Worm (Caenorhabditis elegans) whole organism, young adult: ENCODE measurements around the gene F07A11.4.
A peak's percentile ranks its signal among the peaks of the same experiment; 100 is the strongest.

Experiments used
- B0336.3 ChIP-seq: fragments of 200-800 bp; sonication (Bioruptor generic); IDR thresholded peaks from 2 replicates; pipeline ENCODE4 v1.3.6; 2022; ENCODE audit warnings: missing genetic modification characterization, missing compliant biosample characterization
- D2030.7 ChIP-seq: fragments of 200-800 bp; sonication (Bioruptor generic); IDR thresholded peaks from 2 replicates; pipeline ENCODE4 v1.3.6; 2022; ENCODE audit warnings: missing genetic modification reagents, missing genetic modification characterization, missing compliant biosample characterization
- F10E7.11 ChIP-seq: sonication (generic microtip); optimal IDR thresholded peaks from 2 replicates; lab custom pipeline; 2017; ENCODE audit warnings: mild to moderate bottlenecking, missing genetic modification characterization, moderate library complexity, missing compliant biosample characterization
- F23B12.7 ChIP-seq: sonication (generic microtip); optimal IDR thresholded peaks from 2 replicates; lab custom pipeline; 2017; ENCODE audit warnings: missing genetic modification characterization, mild to moderate bottlenecking, missing compliant biosample characterization, antibody characterized with exemption, moderate library complexity; ENCODE audit not compliant: insufficient read depth
- F37B4.10 ChIP-seq: fragments of 200-800 bp; sonication (Bioruptor generic); IDR thresholded peaks from 2 replicates; pipeline ENCODE4 v1.3.6; 2022; ENCODE audit warnings: missing genetic modification characterization, missing compliant biosample characterization
- F57A8.1 ChIP-seq: fragments of 200-800 bp; sonication (Bioruptor generic); optimal IDR thresholded peaks from 2 replicates; lab custom pipeline; 2018; ENCODE audit warnings: mild to moderate bottlenecking, missing genetic modification characterization, moderate library complexity, missing compliant biosample characterization
- K12H6.12 ChIP-seq: fragments of 200-800 bp; sonication (Bioruptor generic); optimal IDR thresholded peaks from 2 replicates; lab custom pipeline; 2018; ENCODE audit warnings: mild to moderate bottlenecking, missing genetic modification characterization, missing compliant biosample characterization
- T26A5.8 ChIP-seq: sonication (generic microtip); optimal IDR thresholded peaks from 2 replicates; lab custom pipeline; 2016; ENCODE audit warnings: missing genetic modification characterization, missing compliant biosample characterization
- Y53G8AR.9 ChIP-seq: fragments of 200-800 bp; sonication (Bioruptor generic); conservative IDR thresholded peaks from 2 replicates; pipeline ENCODE4 v1.3.6; 2022; ENCODE audit warnings: missing genetic modification reagents, missing genetic modification characterization, missing compliant biosample characterization
- Y79H2A.3 ChIP-seq: fragments of 200-800 bp; sonication (Bioruptor generic); conservative IDR thresholded peaks from 2 replicates; pipeline ENCODE4 v1.3.6; 2022; ENCODE audit warnings: missing genetic modification reagents, missing genetic modification characterization, missing compliant biosample characterization
- ZK185.1 ChIP-seq: sonication (generic microtip); optimal IDR thresholded peaks from 2 replicates; lab custom pipeline; 2016; ENCODE audit warnings: mild to moderate bottlenecking, missing genetic modification characterization, missing compliant biosample characterization; ENCODE audit not compliant: poor library complexity, severe bottlenecking
- akir-1 ChIP-seq: fragments of 200-800 bp; sonication (Bioruptor generic); optimal IDR thresholded peaks from 2 replicates; lab custom pipeline; 2018; ENCODE audit warnings: mild to moderate bottlenecking, missing genetic modification characterization, moderate library complexity, missing compliant biosample characterization
- aptf-2 ChIP-seq: fragments of 200-800 bp; sonication (Bioruptor generic); conservative IDR thresholded peaks from 2 replicates; pipeline ENCODE4 v1.3.6; 2022; ENCODE audit warnings: missing genetic modification reagents, missing genetic modification characterization, missing compliant biosample characterization
- bed-1 ChIP-seq: fragments of 200-800 bp; sonication (Bioruptor generic); IDR thresholded peaks from 2 replicates; pipeline ENCODE4 v1.3.6; 2022; ENCODE audit warnings: missing genetic modification reagents, missing genetic modification characterization, missing compliant biosample characterization
- bed-2 ChIP-seq: fragments of 200-800 bp; sonication (Bioruptor generic); IDR thresholded peaks from 2 replicates; pipeline ENCODE4 v1.3.6; 2022; ENCODE audit warnings: missing genetic modification reagents, missing genetic modification characterization, missing compliant biosample characterization
- cebp-1 ChIP-seq, 2 experiments: fragments of 200-800 bp in 1 of 2; sonication (Bioruptor generic) in 1 of 2; sonication (generic microtip) in 1 of 2; IDR thresholded peaks in 1 of 2; optimal IDR thresholded peaks in 1 of 2; 2 replicates each; pipeline versions ENCODE4 v1.3.6 to Lab custom; 2017 to 2022; ENCODE audit warnings: missing compliant biosample characterization in 2 of 2, missing genetic modification characterization in 2 of 2, mild to moderate bottlenecking in 1 of 2, missing genetic modification reagents in 1 of 2, moderate library complexity in 1 of 2
- ceh-27 ChIP-seq: fragments of 200-800 bp; sonication (Bioruptor generic); optimal IDR thresholded peaks from 2 replicates; lab custom pipeline; 2018; ENCODE audit warnings: mild to moderate bottlenecking, missing genetic modification characterization, moderate library complexity, missing compliant biosample characterization
- dox-1 ChIP-seq: fragments of 200-800 bp; sonication (Bioruptor generic); IDR thresholded peaks from 2 replicates; pipeline ENCODE4 v1.3.6; 2022; ENCODE audit warnings: missing genetic modification reagents, missing genetic modification characterization, missing compliant biosample characterization
- dpl-1 ChIP-seq: fragments of 150-350 bp; optimal IDR thresholded peaks from 2 replicates; lab custom pipeline; 2014; ENCODE audit warnings: missing biosample characterization, missing genetic modification reagents, missing genetic modification characterization
- hmg-1.2 ChIP-seq: fragments of 200-800 bp; sonication (Bioruptor generic); IDR thresholded peaks from 2 replicates; pipeline ENCODE4 v1.3.6; 2022; ENCODE audit warnings: missing genetic modification reagents, missing genetic modification characterization, missing compliant biosample characterization
- hrde-1 ChIP-seq: sonication (generic microtip); optimal IDR thresholded peaks from 2 replicates; lab custom pipeline; 2016; ENCODE audit warnings: missing genetic modification characterization, mild to moderate bottlenecking, missing compliant biosample characterization, moderate library complexity, missing genotype, missing genetic modification reagents, borderline replicate concordance
- lag-1 ChIP-seq: fragments of 200-800 bp; sonication (Bioruptor generic); IDR thresholded peaks from 2 replicates; pipeline ENCODE4 v1.3.6; 2022; ENCODE audit warnings: missing genetic modification reagents, missing genetic modification characterization, missing compliant biosample characterization
- lin-35 ChIP-seq, 3 experiments: fragments of 150-350 bp in 2 of 3; sonication (generic microtip) in 1 of 3; optimal IDR thresholded peaks; 2 replicates each; lab custom pipeline; 2014 to 2018; ENCODE audit warnings: missing biosample characterization in 3 of 3, missing genetic modification characterization in 3 of 3, missing genetic modification reagents in 3 of 3
- madf-10 ChIP-seq: sonication (generic microtip); optimal IDR thresholded peaks from 2 replicates; lab custom pipeline; 2016; ENCODE audit warnings: mild to moderate bottlenecking, missing genetic modification characterization, missing compliant biosample characterization
- mcd-1 ChIP-seq: fragments of 200-800 bp; sonication (Bioruptor generic); IDR thresholded peaks from 2 replicates; pipeline ENCODE4 v1.3.6; 2022; ENCODE audit warnings: missing genetic modification reagents, missing genetic modification characterization, missing compliant biosample characterization
- nfya-1 ChIP-seq: sonication (generic microtip); optimal IDR thresholded peaks from 2 replicates; lab custom pipeline; 2017; ENCODE audit warnings: antibody characterized with exemption, missing compliant biosample characterization, missing genetic modification characterization, borderline replicate concordance; ENCODE audit not compliant: insufficient read depth
- nfyb-1 ChIP-seq: fragments of 200-800 bp; sonication (Bioruptor generic); IDR thresholded peaks from 2 replicates; pipeline ENCODE4 v1.3.6; 2022; ENCODE audit warnings: missing genetic modification reagents, missing genetic modification characterization, missing compliant biosample characterization
- nhr-90 ChIP-seq: sonication (generic microtip); optimal IDR thresholded peaks from 2 replicates; lab custom pipeline; 2016; ENCODE audit warnings: missing genotype, mild to moderate bottlenecking, missing genetic modification characterization, missing compliant biosample characterization
- rcor-1 ChIP-seq: fragments of 200-800 bp; sonication (Bioruptor generic); IDR thresholded peaks from 2 replicates; pipeline ENCODE4 v1.3.6; 2022; ENCODE audit warnings: missing genetic modification reagents, missing genetic modification characterization, missing compliant biosample characterization
- rpc-1 ChIP-seq, 2 experiments: fragments of 150-350 bp in 1 of 2; sonication (generic microtip) in 1 of 2; optimal IDR thresholded peaks; 2 replicates each; lab custom pipeline; 2014 to 2018; ENCODE audit warnings: missing biosample characterization in 1 of 2, missing genetic modification characterization in 1 of 2, missing genetic modification reagents in 1 of 2, missing genotype in 1 of 2
- snpc-1.3 ChIP-seq: sonication (generic microtip); optimal IDR thresholded peaks from 2 replicates; lab custom pipeline; 2017; ENCODE audit warnings: missing genetic modification characterization, mild to moderate bottlenecking, missing compliant biosample characterization, antibody characterized with exemption, moderate library complexity, missing genotype, missing genetic modification reagents; ENCODE audit not compliant: insufficient read depth
- snpc-4 ChIP-seq, 5 experiments: fragments of 150-350 bp in 1 of 5; sonication (generic microtip) in 4 of 5; optimal IDR thresholded peaks; 2 replicates each; lab custom pipeline; 2014 to 2018; ENCODE audit warnings: missing genetic modification characterization in 5 of 5, missing biosample characterization in 3 of 5, antibody characterized with exemption in 2 of 5, mild to moderate bottlenecking in 2 of 5, missing compliant biosample characterization in 2 of 5, missing genotype in 2 of 5, moderate library complexity in 2 of 5, missing genetic modification reagents in 1 of 5
- unc-130 ChIP-seq: sonication (generic microtip); optimal IDR thresholded peaks from 2 replicates; lab custom pipeline; 2016; ENCODE audit warnings: missing genetic modification reagents, missing genetic modification characterization, missing compliant biosample characterization
- zfh-2 ChIP-seq: fragments of 200-800 bp; sonication (Bioruptor generic); conservative IDR thresholded peaks from 2 replicates; pipeline ENCODE4 v1.3.6; 2022; ENCODE audit warnings: missing genetic modification reagents, missing genetic modification characterization, missing compliant biosample characterization
- ztf-26 ChIP-seq: sonication (generic microtip); optimal IDR thresholded peaks from 2 replicates; lab custom pipeline; 2017; ENCODE audit warnings: missing genetic modification characterization, missing compliant biosample characterization

F07A11.4 gene

DNA sequence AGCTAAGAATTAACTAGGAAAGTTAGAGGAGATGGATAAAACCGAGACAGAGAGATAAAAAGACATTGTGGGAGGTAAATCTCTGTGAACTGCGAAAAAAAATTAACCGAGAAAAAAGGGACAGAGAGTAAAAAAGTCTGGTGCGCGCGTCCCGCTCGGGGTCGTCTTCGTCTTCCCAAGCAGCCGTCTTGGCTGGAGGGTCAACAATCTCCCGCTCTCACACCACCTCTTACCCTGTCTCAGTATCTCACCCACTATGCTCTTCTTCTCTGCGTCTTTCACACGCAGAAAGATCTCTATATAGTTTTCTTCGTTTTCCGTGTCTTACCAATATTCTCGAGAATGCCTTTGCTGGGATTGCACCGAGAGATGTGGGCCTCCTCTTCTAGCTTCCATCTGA, 31.9 kb downstream of the F07A11.4 start:
- TF ChIP-seq snpc-1.3 (tag; lab: Kevin White, UChicago) (no peak), nhr-90 (no peak), lin-35 (GFP tag; optimal IDR thresholded peaks at IDR 0.05; lab: Kevin White, UChicago) (peak in 1 of 3 experiments; percentile 19), dox-1 (GFP tag; lab: Robert Waterston, UW) (peak; percentile 19; the same call in 1 of the 2 replicates), D2030.7 (no peak), aptf-2 (GFP tag; lab: Robert Waterston, UW) (no peak), K12H6.12 (tag; lab: Kevin White, UChicago) (peak; percentile 25), hmg-1.2 (GFP tag; lab: Robert Waterston, UW) (peak; percentile 70; the same call in 1 of the 2 replicates), nfya-1 (tag; lab: Kevin White, UChicago) (no peak), ZK185.1 (no peak), B0336.3 (GFP tag; lab: Robert Waterston, UW) (no peak), zfh-2 (GFP tag; lab: Robert Waterston, UW) (peak; percentile 68), ceh-27 (peak; percentile 21), lag-1 (GFP tag; lab: Robert Waterston, UW) (no peak), Y53G8AR.9 (GFP tag; lab: Robert Waterston, UW) (no peak), dpl-1 (GFP tag; lab: Kevin White, UChicago) (no peak), bed-2 (GFP tag; lab: Robert Waterston, UW) (no peak), hrde-1 (tag; lab: Kevin White, UChicago) (no peak), rcor-1 (GFP tag; lab: Robert Waterston, UW) (peak; percentile 10; the same call in 1 of the 2 replicates), F57A8.1 (GFP tag; lab: Kevin White, UChicago) (no peak), F10E7.11 (tag; lab: Kevin White, UChicago) (no peak), nfyb-1 (peak; percentile 34; the same call in 1 of the 2 replicates), snpc-4 (GFP tag; optimal IDR thresholded peaks at IDR 0.05; lab: Kevin White, UChicago) (no peak), snpc-4 (tag; optimal IDR thresholded peaks at IDR 0.05; lab: Kevin White, UChicago) (peak in 1 of 4 experiments; percentile 25), Y79H2A.3 (GFP tag; lab: Robert Waterston, UW) (no peak), cebp-1 (GFP tag; IDR thresholded peaks at IDR 0.05; lab: Robert Waterston, UW) (no peak), cebp-1 (tag; optimal IDR thresholded peaks at IDR 0.05; lab: Kevin White, UChicago) (peak; percentile 46)

DNA sequence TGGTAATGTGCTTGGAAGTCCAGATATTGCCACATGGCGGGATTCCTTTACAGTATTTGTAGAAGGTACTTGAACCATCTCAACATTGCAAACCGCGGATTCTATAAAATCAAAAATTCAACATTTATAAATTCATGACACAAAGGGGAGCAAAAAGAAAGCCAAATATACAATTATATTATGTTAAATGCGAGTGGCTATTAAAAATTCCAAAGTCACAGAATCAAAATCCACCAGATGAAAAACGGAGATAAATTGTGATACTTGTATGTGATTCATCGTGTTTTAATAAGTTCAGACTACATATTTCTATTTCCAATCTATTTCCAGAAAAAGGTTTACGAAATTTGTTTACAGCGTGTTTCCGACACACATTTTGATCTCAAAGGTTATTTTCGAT, 32.7 kb downstream of the F07A11.4 start, which contains the start of gene din-1:
din-1 (minus strand) TSS at position 101 of the 400 bp plus-strand sequence.
- no peak for TF ChIP-seq akir-1 (GFP tag; lab: Kevin White, UChicago)
- TF ChIP-seq F37B4.10 (GFP tag; lab: Robert Waterston, UW), result no peak
- no peak for TF ChIP-seq bed-1 (GFP tag; lab: Robert Waterston, UW)
- no peak for TF ChIP-seq T26A5.8 (tag; lab: Kevin White, UChicago)
- no peak for TF ChIP-seq mcd-1
- TF ChIP-seq aptf-2 (GFP tag; lab: Robert Waterston, UW), result no peak
- no peak for TF ChIP-seq rpc-1 (optimal IDR thresholded peaks at IDR 0.05; lab: Kevin White, UChicago)
- TF ChIP-seq rpc-1 (tag; optimal IDR thresholded peaks at IDR 0.05; lab: Kevin White, UChicago), result no peak
- no peak for TF ChIP-seq unc-130 (GFP tag; lab: Kevin White, UChicago)
- no peak for TF ChIP-seq ZK185.1
- no peak for TF ChIP-seq lin-35 (GFP tag; optimal IDR thresholded peaks at IDR 0.05; lab: Kevin White, UChicago)
- no peak for TF ChIP-seq F23B12.7 (tag; lab: Kevin White, UChicago)
- TF ChIP-seq madf-10 (tag; lab: Kevin White, UChicago), result no peak
- no peak for TF ChIP-seq ztf-26 (tag; lab: Kevin White, UChicago)
